Worm (Caenorhabditis elegans) whole organism, mixed stage, embryonic: Measurements from ENCODE around the gene tag-275.

ENCODE experiments used
- ceh-39 ChIP-seq: fragments of 150-350 bp; optimal IDR thresholded peaks from 2 replicates; lab custom pipeline; 2014; ENCODE audit warnings: missing biosample characterization, missing genetic modification characterization
- lin-13 ChIP-seq: fragments of 150-350 bp; optimal IDR thresholded peaks from 2 replicates; lab custom pipeline; 2014; ENCODE audit warnings: missing biosample characterization, missing genetic modification characterization

DNA sequence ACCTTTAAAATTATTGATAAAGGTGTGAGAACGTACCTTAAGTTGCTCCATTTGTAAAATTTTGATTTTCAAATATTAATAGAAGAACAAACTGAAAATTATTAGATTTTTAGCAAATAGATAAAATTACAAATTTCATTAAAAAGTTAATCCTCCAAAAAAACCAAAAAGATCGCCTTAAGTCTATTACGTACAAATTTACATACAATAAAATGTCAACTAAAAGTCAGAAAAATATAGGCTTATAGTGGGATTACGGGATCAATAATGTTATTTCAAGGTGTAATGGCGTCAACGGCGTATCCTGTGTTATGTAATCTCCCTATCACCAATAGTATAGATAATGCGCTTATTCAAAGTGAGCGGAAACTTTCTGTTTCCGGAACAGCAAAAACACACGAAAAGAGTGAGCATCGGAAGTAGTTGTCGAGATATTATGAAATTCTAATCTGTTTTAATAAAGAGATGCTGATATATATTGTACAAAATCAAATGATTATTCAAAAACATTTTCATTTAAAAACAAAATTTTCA is 43.9 kb upstream of the tag-275 start, which contains the start of gene ceh-54:
- no peak for TF ChIP-seq lin-13 (tag; lab: Kevin White, UChicago)
- TF ChIP-seq ceh-39 (tag; lab: Kevin White, UChicago): no peak
